Worm (Caenorhabditis elegans) whole organism, L4/young adult: ENCODE data around the gene C05C10.8.

Source experiments
- W03F9.2 ChIP-seq: fragments of 150-350 bp; optimal IDR thresholded peaks from 2 replicates; lab custom pipeline; 2014; ENCODE audit warnings: missing biosample characterization, missing genetic modification characterization
- dao-5 ChIP-seq: sonication (generic microtip); optimal IDR thresholded peaks from 2 replicates; lab custom pipeline; 2016; ENCODE audit warnings: missing genotype, missing genetic modification characterization, moderate library complexity, missing compliant biosample characterization
- him-1 ChIP-seq: sonication (generic microtip); optimal IDR thresholded peaks from 2 replicates; lab custom pipeline; 2016; ENCODE audit warnings: missing genotype, missing genetic modification reagents, missing genetic modification characterization, missing compliant biosample characterization

DNA sequence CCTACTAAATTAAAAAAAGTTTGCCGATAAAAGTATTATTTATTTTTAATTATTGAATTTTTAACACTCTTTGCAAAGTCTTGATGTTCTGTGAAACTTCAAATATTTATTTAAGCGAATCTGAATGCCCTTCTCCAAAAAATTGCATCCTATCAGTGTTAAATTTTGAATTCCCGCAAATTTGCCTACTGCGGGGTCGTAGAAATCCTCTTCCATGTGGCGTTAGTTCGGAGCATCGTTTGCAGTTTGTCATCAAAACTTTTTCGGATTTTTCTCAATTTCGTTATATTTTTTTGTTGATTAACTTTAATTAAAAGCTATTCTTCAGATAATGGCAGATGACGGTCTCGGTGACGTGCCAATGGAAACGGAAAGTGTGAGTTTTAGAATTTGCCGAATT, 22.6 kb upstream of the C05C10.8 start, which contains the start of gene ufd-3:
- TF ChIP-seq him-1 (peak; percentile 42), W03F9.2 (tag; lab: Kevin White, UChicago) (no peak), dao-5 (tag; lab: Kevin White, UChicago) (no peak)
